Fruit fly (Drosophila melanogaster) whole organism, prepupa: ENCODE data around the gene Nuf2.

Experiments
- Blimp-1 ChIP-seq: fragments of 200-800 bp; sonication (Bioruptor generic); optimal IDR thresholded peaks from 3 replicates; lab custom pipeline; 2017; ENCODE audit warnings: missing biosample characterization, missing genetic modification characterization, mild to moderate bottlenecking, moderate library complexity, missing genetic modification reagents
- CG10631 ChIP-seq: fragments of 200-800 bp; sonication (Bioruptor generic); optimal IDR thresholded peaks from 2 replicates; lab custom pipeline; 2016; ENCODE audit warnings: missing biosample characterization, missing genetic modification characterization
- CG11294 ChIP-seq: fragments of 200-800 bp; sonication (Bioruptor generic); IDR thresholded peaks from 2 replicates; pipeline ENCODE4 v1.3.6; 2022; ENCODE audit warnings: missing biosample characterization, missing genetic modification characterization
- CG11902 ChIP-seq: fragments of 200-800 bp; sonication (Bioruptor generic); optimal IDR thresholded peaks from 3 replicates; lab custom pipeline; 2016; ENCODE audit warnings: missing biosample characterization, missing genetic modification characterization
- CG15336 ChIP-seq: fragments of 200-800 bp; sonication (Bioruptor generic); IDR thresholded peaks from 2 replicates; pipeline ENCODE4 v1.3.6; 2022; ENCODE audit warnings: missing biosample characterization, missing genetic modification characterization
- CG1621 ChIP-seq: fragments of 200-800 bp; sonication (Bioruptor generic); optimal IDR thresholded peaks from 3 replicates; lab custom pipeline; 2018; ENCODE audit warnings: missing biosample characterization, mild to moderate bottlenecking, missing genetic modification characterization
- CG16779 ChIP-seq: fragments of 200-800 bp; sonication (Bioruptor generic); optimal IDR thresholded peaks from 3 replicates; lab custom pipeline; 2017; ENCODE audit warnings: missing biosample characterization, mild to moderate bottlenecking, missing genetic modification characterization
- CG31627 ChIP-seq: fragments of 200-800 bp; sonication (Bioruptor generic); optimal IDR thresholded peaks from 3 replicates; lab custom pipeline; 2016; ENCODE audit warnings: missing biosample characterization, missing genetic modification characterization
- CG32006 ChIP-seq: fragments of 200-800 bp; sonication (Bioruptor generic); optimal IDR thresholded peaks from 3 replicates; lab custom pipeline; 2017; ENCODE audit warnings: missing biosample characterization, mild to moderate bottlenecking, missing genetic modification characterization
- CG34406 ChIP-seq: fragments of 200-800 bp; sonication (Bioruptor generic); optimal IDR thresholded peaks from 3 replicates; lab custom pipeline; 2016; ENCODE audit warnings: missing biosample characterization, missing genetic modification characterization
- CG4318 ChIP-seq: fragments of 200-800 bp; sonication (Bioruptor generic); optimal IDR thresholded peaks from 3 replicates; lab custom pipeline; 2017; ENCODE audit warnings: missing biosample characterization, mild to moderate bottlenecking, missing genetic modification characterization
- CG6163 ChIP-seq: fragments of 200-800 bp; sonication (Bioruptor generic); IDR thresholded peaks from 3 replicates; pipeline ENCODE4 v1.3.6; 2022; ENCODE audit warnings: missing biosample characterization, missing genetic modification characterization
- CG6276 ChIP-seq: fragments of 200-800 bp; sonication (Bioruptor generic); optimal IDR thresholded peaks from 2 replicates; lab custom pipeline; 2017; ENCODE audit warnings: missing biosample characterization, mild to moderate bottlenecking, missing genetic modification characterization
- CG6792 ChIP-seq: fragments of 200-800 bp; sonication (Bioruptor generic); optimal IDR thresholded peaks from 3 replicates; lab custom pipeline; 2016; ENCODE audit warnings: missing biosample characterization, missing genetic modification characterization
- CG6808 ChIP-seq: fragments of 200-800 bp; sonication (Bioruptor generic); optimal IDR thresholded peaks from 3 replicates; lab custom pipeline; 2017; ENCODE audit warnings: missing biosample characterization, missing genetic modification characterization, mild to moderate bottlenecking, moderate library complexity, missing genetic modification reagents
- CG6854 ChIP-seq: fragments of 200-800 bp; sonication (Bioruptor generic); optimal IDR thresholded peaks from 2 replicates; lab custom pipeline; 2017; ENCODE audit warnings: missing biosample characterization, mild to moderate bottlenecking, missing genetic modification characterization
- CG7368 ChIP-seq: fragments of 200-800 bp; sonication (Bioruptor generic); optimal IDR thresholded peaks from 3 replicates; lab custom pipeline; 2016; ENCODE audit warnings: missing biosample characterization, missing genetic modification characterization
- CG8119 ChIP-seq: fragments of 200-800 bp; sonication (Bioruptor generic); IDR thresholded peaks from 3 replicates; pipeline ENCODE4 v1.3.6; 2022; ENCODE audit warnings: missing biosample characterization, missing genetic modification characterization
- CG8319 ChIP-seq: fragments of 200-800 bp; sonication (Bioruptor generic); optimal IDR thresholded peaks from 3 replicates; lab custom pipeline; 2016; ENCODE audit warnings: missing biosample characterization, missing genetic modification characterization
- CG8632 ChIP-seq: fragments of 200-800 bp; sonication (Bioruptor generic); optimal IDR thresholded peaks from 3 replicates; lab custom pipeline; 2016; ENCODE audit warnings: missing biosample characterization, missing genetic modification characterization
- Eip75B ChIP-seq: fragments of 200-800 bp; sonication (Bioruptor generic); optimal IDR thresholded peaks from 3 replicates; lab custom pipeline; 2016; ENCODE audit warnings: missing biosample characterization, missing genetic modification characterization
- Eip78C ChIP-seq: fragments of 200-800 bp; sonication (Bioruptor generic); peaks from one replicate; lab custom pipeline; 2016; ENCODE audit warnings: missing biosample characterization, missing genetic modification characterization
- Eip93F ChIP-seq: fragments of 200-800 bp; sonication (Bioruptor generic); optimal IDR thresholded peaks from 2 replicates; lab custom pipeline; 2016; ENCODE audit warnings: missing biosample characterization, mild to moderate bottlenecking, missing genetic modification characterization
- Ets21C ChIP-seq: fragments of 200-800 bp; sonication (Bioruptor generic); optimal IDR thresholded peaks from 3 replicates; lab custom pipeline; 2016; ENCODE audit warnings: missing biosample characterization, missing genetic modification characterization
- Ets96B ChIP-seq: fragments of 200-800 bp; optimal IDR thresholded peaks from 2 replicates; lab custom pipeline; 2019; ENCODE audit warnings: missing biosample characterization, mild to moderate bottlenecking, missing genetic modification characterization, moderate library complexity
- Gug ChIP-seq: fragments of 200-800 bp; sonication (Bioruptor generic); IDR thresholded peaks from 2 replicates; pipeline ENCODE4 v1.3.6; 2022; ENCODE audit warnings: missing biosample characterization, missing genetic modification characterization
- Hr38 ChIP-seq: sonication (Bioruptor generic); optimal IDR thresholded peaks from 2 replicates; lab custom pipeline; 2016; ENCODE audit warnings: missing biosample characterization, missing genetic modification characterization
- Hr39 ChIP-seq: fragments of 200-800 bp; sonication (Bioruptor generic); optimal IDR thresholded peaks from 2 replicates; lab custom pipeline; 2016; ENCODE audit warnings: missing biosample characterization, missing genetic modification characterization
- Hr4 ChIP-seq: fragments of 200-800 bp; sonication (Bioruptor generic); optimal IDR thresholded peaks from 3 replicates; lab custom pipeline; 2016; ENCODE audit warnings: missing biosample characterization, missing genetic modification characterization
- Lpt ChIP-seq: fragments of 200-800 bp; sonication (Bioruptor generic); optimal IDR thresholded peaks from 3 replicates; lab custom pipeline; 2016; ENCODE audit warnings: missing biosample characterization, missing genetic modification characterization
- Met ChIP-seq: fragments of 200-800 bp; sonication (Bioruptor generic); optimal IDR thresholded peaks from 3 replicates; lab custom pipeline; 2016; ENCODE audit warnings: missing biosample characterization, missing genetic modification characterization
- OdsH ChIP-seq: fragments of 200-800 bp; sonication (Bioruptor generic); optimal IDR thresholded peaks from 3 replicates; lab custom pipeline; 2016; ENCODE audit warnings: missing biosample characterization, missing genetic modification characterization
- Smox ChIP-seq: fragments of 200-800 bp; sonication (Bioruptor generic); optimal IDR thresholded peaks from 3 replicates; lab custom pipeline; 2016; ENCODE audit warnings: missing biosample characterization, missing genetic modification characterization
- Sox14 ChIP-seq: fragments of 200-800 bp; sonication (Bioruptor generic); optimal IDR thresholded peaks from 3 replicates; lab custom pipeline; 2016; ENCODE audit warnings: missing biosample characterization, missing genetic modification characterization
- acj6 ChIP-seq: fragments of 200-800 bp; sonication (Bioruptor generic); optimal IDR thresholded peaks from 3 replicates; lab custom pipeline; 2016; ENCODE audit warnings: missing biosample characterization, missing genetic modification characterization
- dac ChIP-seq: fragments of 200-800 bp; sonication (Bioruptor generic); optimal IDR thresholded peaks from 2 replicates; lab custom pipeline; 2017; ENCODE audit warnings: missing biosample characterization, mild to moderate bottlenecking, missing genetic modification characterization
- dsx ChIP-seq: fragments of 200-800 bp; optimal IDR thresholded peaks from 3 replicates; lab custom pipeline; 2019; ENCODE audit warnings: missing biosample characterization, mild to moderate bottlenecking, missing genetic modification characterization, moderate library complexity; ENCODE audit not compliant: poor library complexity, severe bottlenecking
- fd59A ChIP-seq: fragments of 200-800 bp; sonication (Bioruptor generic); optimal IDR thresholded peaks from 2 replicates; lab custom pipeline; 2017; ENCODE audit warnings: missing biosample characterization, mild to moderate bottlenecking, missing genetic modification characterization, missing genetic modification reagents
- fd85E ChIP-seq: fragments of 200-800 bp; sonication (Bioruptor generic); optimal IDR thresholded peaks from 3 replicates; lab custom pipeline; 2016; ENCODE audit warnings: missing biosample characterization, missing genetic modification characterization
- fkh ChIP-seq: fragments of 200-800 bp; sonication (Bioruptor generic); optimal IDR thresholded peaks from 3 replicates; lab custom pipeline; 2017; ENCODE audit warnings: missing biosample characterization, mild to moderate bottlenecking, missing genetic modification characterization, moderate library complexity
- lz ChIP-seq: fragments of 200-800 bp; sonication (Bioruptor generic); optimal IDR thresholded peaks from 3 replicates; lab custom pipeline; 2016; ENCODE audit warnings: missing biosample characterization, missing genetic modification characterization
- pdm3 ChIP-seq: fragments of 200-800 bp; sonication (Bioruptor generic); optimal IDR thresholded peaks from 3 replicates; lab custom pipeline; 2016; ENCODE audit warnings: missing biosample characterization, missing genetic modification characterization
- salr ChIP-seq, 2 experiments: fragments of 200-800 bp; sonication (Bioruptor generic); optimal IDR thresholded peaks; 3 replicates each; lab custom pipeline; 2016 to 2018; ENCODE audit warnings: missing biosample characterization in 2 of 2, missing genetic modification characterization in 2 of 2, mild to moderate bottlenecking in 1 of 2
- spab ChIP-seq: fragments of 200-800 bp; sonication (Bioruptor generic); optimal IDR thresholded peaks from 2 replicates; lab custom pipeline; 2017; ENCODE audit warnings: missing biosample characterization, mild to moderate bottlenecking, missing genetic modification characterization, missing genetic modification reagents
- ss ChIP-seq, 2 experiments: fragments of 200-800 bp; sonication (Bioruptor generic); optimal IDR thresholded peaks; 2 replicates in 1 of 2; 3 replicates in 1 of 2; lab custom pipeline; 2017 to 2018; ENCODE audit warnings: mild to moderate bottlenecking in 2 of 2, missing biosample characterization in 2 of 2, missing genetic modification characterization in 2 of 2, moderate library complexity in 1 of 2
- svp ChIP-seq: fragments of 200-800 bp; sonication (Bioruptor generic); peaks from one replicate; lab custom pipeline; 2016; ENCODE audit warnings: missing biosample characterization, missing genetic modification characterization
- topi ChIP-seq: fragments of 200-800 bp; sonication (Bioruptor generic); optimal IDR thresholded peaks from 3 replicates; lab custom pipeline; 2016; ENCODE audit warnings: missing biosample characterization, missing genetic modification characterization
- vri ChIP-seq: fragments of 200-800 bp; sonication (Bioruptor generic); optimal IDR thresholded peaks from 3 replicates; lab custom pipeline; 2016; ENCODE audit warnings: missing biosample characterization, mild to moderate bottlenecking, missing genetic modification characterization

Nuf2 gene

DNA sequence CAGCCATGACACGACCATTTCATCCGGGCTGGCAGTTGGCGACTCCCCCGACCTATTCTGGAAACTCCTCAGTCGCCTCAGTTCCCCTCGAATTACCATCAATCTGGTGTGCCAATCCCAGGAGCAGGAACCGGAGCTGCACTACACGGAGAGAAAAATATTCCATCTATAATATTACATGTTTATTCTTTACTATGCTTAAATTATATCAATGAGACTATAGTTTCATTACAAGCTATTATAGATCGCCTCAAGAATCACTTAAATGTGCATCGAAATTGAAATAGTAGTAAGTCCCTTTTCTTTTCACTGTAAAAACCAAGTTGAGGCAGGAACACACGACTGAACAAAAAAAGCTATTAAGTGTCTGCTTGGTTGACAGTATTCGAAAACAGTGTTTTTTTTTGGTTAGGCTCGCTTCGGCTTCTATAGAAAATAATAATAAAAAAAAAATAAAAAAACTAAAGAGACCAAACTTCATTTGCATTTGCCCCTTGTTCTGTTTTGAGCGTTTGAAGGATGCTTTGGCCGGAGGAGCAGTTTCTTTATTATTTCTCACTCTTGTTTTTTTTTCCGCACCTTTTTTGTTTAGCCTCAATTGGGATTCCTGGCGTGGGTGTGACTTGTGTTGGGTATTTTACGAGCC is 10.5 kb upstream of the Nuf2 start (continued):
- TF ChIP-seq Hr4 (GFP tag; lab: Kevin White, UChicago), result peak; percentile 72
- TF ChIP-seq vri (GFP tag; lab: Kevin White, UChicago), result peak; percentile 12
- no peak for TF ChIP-seq CG6854
- peak; percentile 73 to 89 for TF ChIP-seq salr (GFP tag; optimal IDR thresholded peaks at IDR 0.05; lab: Kevin White, UChicago)
- TF ChIP-seq CG7368 (GFP tag; lab: Kevin White, UChicago), result peak; percentile 56
- peak; percentile 80 for TF ChIP-seq CG15336 (GFP tag; lab: Robert Waterston, UW)
- TF ChIP-seq CG1621 (tag; lab: Kevin White, UChicago), result peak; percentile 92
- TF ChIP-seq CG11294 (GFP tag; lab: Robert Waterston, UW), result peak; percentile 52; the same call in 1 of the 2 replicates
- TF ChIP-seq CG6792 (GFP tag; lab: Kevin White, UChicago), result peak; percentile 78

DNA sequence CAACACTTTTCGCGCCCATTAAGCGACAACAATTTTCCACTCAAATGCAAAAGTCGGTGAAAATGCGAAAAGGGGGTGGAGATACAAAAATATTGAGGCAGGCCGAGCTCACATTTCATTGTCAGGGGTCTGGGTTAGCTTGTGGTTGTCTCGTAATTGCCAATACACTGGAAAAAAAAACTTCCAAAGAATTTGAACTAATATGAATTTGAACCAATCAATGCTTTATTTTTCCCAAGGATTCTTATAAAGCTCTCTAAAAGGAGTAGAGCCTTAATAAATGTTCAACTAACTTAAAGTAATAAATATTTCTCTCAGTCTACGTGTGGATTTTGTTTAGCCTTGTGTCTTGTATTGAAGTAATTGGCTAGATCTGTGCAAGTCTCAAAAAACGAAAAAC is 7.4 kb upstream of the Nuf2 start:
- peak; percentile 8 for TF ChIP-seq Hr39
- no peak for TF ChIP-seq fd85E (GFP tag; lab: Kevin White, UChicago)
- peak; percentile 10 for TF ChIP-seq CG6792 (GFP tag; lab: Kevin White, UChicago)
- peak; percentile 1 for TF ChIP-seq CG7368 (GFP tag; lab: Kevin White, UChicago)
- peak in 1 of 2 experiments; percentile 46 for TF ChIP-seq salr (GFP tag; optimal IDR thresholded peaks at IDR 0.05; lab: Kevin White, UChicago)
- TF ChIP-seq CG8632, result peak; percentile 1
- TF ChIP-seq lz (GFP tag; lab: Kevin White, UChicago), result no peak
- TF ChIP-seq Eip93F (GFP tag; lab: Kevin White, UChicago), result no peak
- TF ChIP-seq Gug, result peak; percentile 59
- no peak for TF ChIP-seq CG11902 (GFP tag; lab: Kevin White, UChicago)
- no peak for TF ChIP-seq CG1621 (tag; lab: Kevin White, UChicago)
- no peak for TF ChIP-seq Hr38
- TF ChIP-seq Ets96B, result peak; percentile 36
- peak; percentile 21 for TF ChIP-seq CG10631 (GFP tag; lab: Kevin White, UChicago)
- TF ChIP-seq CG34406 (GFP tag; lab: Kevin White, UChicago), result no peak
- peak; percentile 22 for TF ChIP-seq Sox14 (GFP tag; lab: Kevin White, UChicago)
- peak; percentile 26 for TF ChIP-seq topi (GFP tag; lab: Kevin White, UChicago)
- TF ChIP-seq Lpt (GFP tag; lab: Kevin White, UChicago), result peak; percentile 52
- TF ChIP-seq svp (GFP tag; lab: Kevin White, UChicago), result no peak
- TF ChIP-seq CG6854, result no peak
- peak; percentile 77 for TF ChIP-seq CG15336 (GFP tag; lab: Robert Waterston, UW)
- no peak for TF ChIP-seq fd59A
- TF ChIP-seq Met (GFP tag; lab: Kevin White, UChicago), result no peak
- peak; percentile 14 for TF ChIP-seq CG31627 (GFP tag; lab: Kevin White, UChicago)
- TF ChIP-seq CG4318 (GFP tag; lab: Kevin White, UChicago), result peak; percentile 43
- TF ChIP-seq OdsH (GFP tag; lab: Kevin White, UChicago), result peak; percentile 56
- no peak for TF ChIP-seq fkh (GFP tag; lab: Kevin White, UChicago)
- TF ChIP-seq CG6276, result peak; percentile 53
- TF ChIP-seq pdm3 (GFP tag; lab: Kevin White, UChicago), result peak; percentile 57
- peak; percentile 14 for TF ChIP-seq spab (GFP tag; lab: Kevin White, UChicago)
- no peak for TF ChIP-seq CG8319 (GFP tag; lab: Kevin White, UChicago)
- TF ChIP-seq vri (GFP tag; lab: Kevin White, UChicago), result no peak
- no peak for TF ChIP-seq Blimp-1 (GFP tag; lab: Kevin White, UChicago)
- peak; percentile 77; the same call in 2 of the 3 replicates for TF ChIP-seq CG6163
- TF ChIP-seq CG32006 (GFP tag; lab: Kevin White, UChicago), result peak; percentile 80
- peak; percentile 3 for TF ChIP-seq Smox (GFP tag; lab: Kevin White, UChicago)
- peak; percentile 85 for TF ChIP-seq Eip78C
- TF ChIP-seq CG8119 (GFP tag; lab: Robert Waterston, UW), result peak; percentile 75
- no peak for TF ChIP-seq CG6808
- no peak for TF ChIP-seq Ets21C (GFP tag; lab: Kevin White, UChicago)
- peak; percentile 15 for TF ChIP-seq Eip75B (GFP tag; lab: Kevin White, UChicago)
- TF ChIP-seq CG16779 (tag; lab: Kevin White, UChicago), result no peak
- TF ChIP-seq acj6 (GFP tag; lab: Kevin White, UChicago), result peak; percentile 45
- TF ChIP-seq dsx (GFP tag; lab: Kevin White, UChicago), result peak; percentile 9
- TF ChIP-seq dac (GFP tag; lab: Kevin White, UChicago), result peak; percentile 48
- no peak for TF ChIP-seq ss (GFP tag; optimal IDR thresholded peaks at IDR 0.05; lab: Kevin White, UChicago)
